Worm (Caenorhabditis elegans) whole organism, L4 larva: ENCODE results near the gene sre-15.

ENCODE experiments used
- D1046.2 ChIP-seq: fragments of 200-800 bp; sonication (Bioruptor generic); IDR thresholded peaks from 2 replicates; pipeline ENCODE4 v1.3.6; 2022; ENCODE audit warnings: missing genetic modification characterization, missing compliant biosample characterization
- F49E8.2 ChIP-seq: sonication (generic microtip); optimal IDR thresholded peaks from 2 replicates; lab custom pipeline; 2016; ENCODE audit warnings: missing compliant biosample characterization, mild to moderate bottlenecking, missing genetic modification characterization, borderline replicate concordance
- T20F7.1 ChIP-seq: fragments of 200-800 bp; sonication (Bioruptor generic); optimal IDR thresholded peaks from 2 replicates; lab custom pipeline; 2018; ENCODE audit warnings: mild to moderate bottlenecking, missing genetic modification characterization, missing compliant biosample characterization
- ama-1 ChIP-seq: fragments of 150-350 bp; optimal IDR thresholded peaks from 2 replicates; lab custom pipeline; 2014; ENCODE audit warnings: inconsistent platforms, mixed read lengths
- daf-8 ChIP-seq: fragments of 200-800 bp; sonication (Bioruptor generic); IDR thresholded peaks from 2 replicates; pipeline ENCODE4 v1.3.6; 2022; ENCODE audit warnings: missing genetic modification characterization, missing compliant biosample characterization
- lin-15B ChIP-seq: fragments of 150-350 bp; sonication (generic microtip); optimal IDR thresholded peaks from 3 replicates; lab custom pipeline; 2014; ENCODE audit warnings: missing biosample characterization, missing genetic modification characterization
- lin-39 ChIP-seq: fragments of 150-350 bp; optimal IDR thresholded peaks from 2 replicates; lab custom pipeline; 2014; ENCODE audit warnings: missing biosample characterization, missing genetic modification reagents, missing genetic modification characterization
- nhr-10 ChIP-seq: fragments of 150-350 bp; optimal IDR thresholded peaks from 2 replicates; lab custom pipeline; 2014; ENCODE audit warnings: missing biosample characterization, missing genetic modification characterization
- pqm-1 ChIP-seq: sonication (generic microtip); optimal IDR thresholded peaks from 2 replicates; lab custom pipeline; 2017; ENCODE audit warnings: missing biosample characterization, missing genetic modification characterization
- skn-1 ChIP-seq: fragments of 150-350 bp; optimal IDR thresholded peaks from 2 replicates; lab custom pipeline; 2014; ENCODE audit warnings: missing biosample characterization, missing genetic modification characterization
- unc-39 ChIP-seq: sonication (generic microtip); optimal IDR thresholded peaks from 2 replicates; lab custom pipeline; 2017; ENCODE audit warnings: missing biosample characterization, missing genetic modification characterization
- unc-62 ChIP-seq, 3 experiments: fragments of 150-350 bp in 1 of 3; sonication (generic microtip); optimal IDR thresholded peaks in 2 of 3; peaks in 1 of 3; 1 replicate in 1 of 3; 2 replicates in 2 of 3; lab custom pipeline; 2014 to 2017; ENCODE audit warnings: missing biosample characterization in 3 of 3, missing genetic modification characterization in 3 of 3, missing genetic modification reagents in 3 of 3, missing genotype in 1 of 3
- zag-1 ChIP-seq: fragments of 150-350 bp; optimal IDR thresholded peaks from 2 replicates; lab custom pipeline; 2014; ENCODE audit warnings: missing biosample characterization, missing genetic modification characterization

DNA sequence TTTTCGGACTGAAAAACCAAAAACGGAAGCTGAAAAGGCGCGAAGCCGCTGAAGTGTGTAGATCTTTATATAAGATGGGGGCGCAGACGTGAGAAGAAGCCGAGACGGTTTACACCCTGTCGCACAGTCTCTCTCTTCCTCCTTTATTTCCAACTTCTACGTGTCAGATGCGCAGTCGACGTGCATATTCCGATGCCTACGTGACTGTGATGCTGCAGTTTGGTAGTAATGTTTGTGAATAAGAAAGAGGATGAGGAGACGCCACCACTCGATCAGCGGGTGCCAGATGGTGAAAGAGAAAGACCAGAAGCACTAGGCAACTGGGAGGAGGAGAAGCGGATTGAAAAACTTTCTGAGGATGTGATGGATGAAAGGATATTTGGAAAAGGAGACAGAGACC is 26.4 kb downstream of the sre-15 start:
- TF ChIP-seq T20F7.1 (GFP tag; lab: Kevin White, UChicago): no peak
- TF ChIP-seq unc-39 (tag; lab: Kevin White, UChicago): no peak
- TF ChIP-seq nhr-10 (tag; lab: Kevin White, UChicago): no peak
- TF ChIP-seq lin-39 (tag; lab: Kevin White, UChicago): no peak
- TF ChIP-seq lin-15B: no peak
- TF ChIP-seq ama-1 (lab: Kevin White, UChicago): no peak
- TF ChIP-seq skn-1 (tag; lab: Kevin White, UChicago): no peak
- TF ChIP-seq D1046.2 (GFP tag; lab: Robert Waterston, UW): no peak
- no peak for TF ChIP-seq unc-62 (GFP tag; optimal IDR thresholded peaks at IDR 0.05 in 1 of 2; lab: Kevin White, UChicago)
- no peak for TF ChIP-seq unc-62 (tag; optimal IDR thresholded peaks at IDR 0.05; lab: Kevin White, UChicago)
- no peak for TF ChIP-seq daf-8
- no peak for TF ChIP-seq F49E8.2 (tag; lab: Kevin White, UChicago)
- no peak for TF ChIP-seq pqm-1
- no peak for TF ChIP-seq zag-1 (tag; lab: Kevin White, UChicago)
